Fruit fly (Drosophila melanogaster) whole organism, embryonic: ENCODE results near the gene Prp18.

ENCODE experiments used
- ATbp ChIP-seq: fragments of 200-800 bp; sonication (Bioruptor generic); optimal IDR thresholded peaks from 2 replicates; lab custom pipeline; 2017; ENCODE audit warnings: missing biosample characterization, mild to moderate bottlenecking, missing genetic modification characterization, missing genetic modification reagents
- B-H2 ChIP-seq: fragments of 200-800 bp; sonication (Bioruptor generic); optimal IDR thresholded peaks from 2 replicates; lab custom pipeline; 2018; ENCODE audit warnings: missing biosample characterization, mild to moderate bottlenecking, missing genetic modification characterization
- BtbVII ChIP-seq: fragments of 200-800 bp; sonication (Bioruptor generic); optimal IDR thresholded peaks from 3 replicates; lab custom pipeline; 2017; ENCODE audit warnings: missing biosample characterization, mild to moderate bottlenecking, missing genetic modification characterization
- CG11093 ChIP-seq: fragments of 200-800 bp; sonication (Bioruptor generic); IDR thresholded peaks from 3 replicates; pipeline ENCODE4 v1.3.6; 2022; ENCODE audit warnings: missing biosample characterization, missing genetic modification characterization
- CG12104 ChIP-seq: fragments of 200-800 bp; sonication (Bioruptor generic); optimal IDR thresholded peaks from 3 replicates; lab custom pipeline; 2016; ENCODE audit warnings: missing biosample characterization, missing genetic modification characterization
- CG12155 ChIP-seq: fragments of 200-800 bp; sonication (Bioruptor generic); optimal IDR thresholded peaks from 3 replicates; lab custom pipeline; 2016; ENCODE audit warnings: missing biosample characterization, missing genetic modification characterization
- CG16779 ChIP-seq: fragments of 200-800 bp; sonication (Bioruptor generic); IDR thresholded peaks from 2 replicates; pipeline ENCODE4 v1.3.6; 2022; ENCODE audit warnings: missing biosample characterization, missing genetic modification characterization
- CG16813 ChIP-seq: fragments of 200-800 bp; sonication (Bioruptor generic); IDR thresholded peaks from 3 replicates; pipeline ENCODE4 v1.3.6; 2022; ENCODE audit warnings: missing biosample characterization, missing genetic modification characterization; ENCODE audit not compliant: partially characterized antibody
- CG17829 ChIP-seq: fragments of 200-800 bp; optimal IDR thresholded peaks from 2 replicates; lab custom pipeline; 2019; ENCODE audit warnings: missing biosample characterization, mild to moderate bottlenecking, missing genetic modification characterization, moderate library complexity
- CG18011 ChIP-seq: fragments of 200-800 bp; sonication (Bioruptor generic); optimal IDR thresholded peaks from 2 replicates; lab custom pipeline; 2017; ENCODE audit warnings: missing biosample characterization, missing genetic modification characterization, mild to moderate bottlenecking, moderate library complexity, missing genotype
- CG2116 ChIP-seq: fragments of 200-800 bp; sonication (Bioruptor generic); optimal IDR thresholded peaks from 3 replicates; lab custom pipeline; 2018; ENCODE audit warnings: missing biosample characterization, mild to moderate bottlenecking, missing genetic modification characterization
- CG2120 ChIP-seq: fragments of 200-800 bp; sonication (Bioruptor generic); optimal IDR thresholded peaks from 3 replicates; lab custom pipeline; 2016; ENCODE audit warnings: missing biosample characterization, missing genetic modification characterization
- CG2678 ChIP-seq: fragments of 200-800 bp; sonication (Bioruptor generic); optimal IDR thresholded peaks from 3 replicates; lab custom pipeline; 2019; ENCODE audit warnings: missing biosample characterization, mild to moderate bottlenecking, missing genetic modification characterization, moderate library complexity
- CG3726 ChIP-seq: fragments of 200-800 bp; sonication (Bioruptor generic); IDR thresholded peaks from 3 replicates; pipeline ENCODE4, ENCODE4 v1.3.6; 2022; ENCODE audit warnings: missing biosample characterization, missing genetic modification characterization
- CG4328 ChIP-seq: fragments of 200-800 bp; sonication (Bioruptor generic); optimal IDR thresholded peaks from 3 replicates; lab custom pipeline; 2017; ENCODE audit warnings: missing biosample characterization, missing genetic modification reagents, missing genetic modification characterization
- CG4820 ChIP-seq: fragments of 200-800 bp; sonication (Bioruptor generic); optimal IDR thresholded peaks from 3 replicates; lab custom pipeline; 2016; ENCODE audit warnings: missing biosample characterization, missing genetic modification characterization
- CG7556 ChIP-seq: fragments of 200-800 bp; sonication (Bioruptor generic); optimal IDR thresholded peaks from 2 replicates; lab custom pipeline; 2017; ENCODE audit warnings: missing biosample characterization, mild to moderate bottlenecking, missing genetic modification characterization
- CG9797 ChIP-seq: fragments of 200-800 bp; sonication (Bioruptor generic); optimal IDR thresholded peaks from 3 replicates; lab custom pipeline; 2018; ENCODE audit warnings: missing biosample characterization, mild to moderate bottlenecking, missing genetic modification characterization
- Dek ChIP-seq: fragments of 200-800 bp; sonication (Bioruptor generic); optimal IDR thresholded peaks from 3 replicates; lab custom pipeline; 2019; ENCODE audit warnings: missing biosample characterization, mild to moderate bottlenecking, missing genetic modification characterization, moderate library complexity
- Dfd ChIP-seq, 2 experiments: fragments of >200 bp; optimal IDR thresholded peaks; 2 replicates each; lab custom pipeline; 2017; ENCODE audit warnings: missing biosample characterization in 2 of 2, missing genetic modification characterization in 2 of 2
- Dp ChIP-seq: fragments of 200-800 bp; sonication (Bioruptor generic); optimal IDR thresholded peaks from 2 replicates; lab custom pipeline; 2018; ENCODE audit warnings: missing biosample characterization, mild to moderate bottlenecking, missing genetic modification characterization, moderate library complexity
- Hr51 ChIP-seq, 2 experiments: fragments of 200-800 bp; sonication (Bioruptor generic); optimal IDR thresholded peaks; 2 replicates in 1 of 2; 3 replicates in 1 of 2; lab custom pipeline; 2016 to 2018; ENCODE audit warnings: missing biosample characterization in 2 of 2, missing genetic modification characterization in 2 of 2, mild to moderate bottlenecking in 1 of 2, moderate library complexity in 1 of 2
- Med ChIP-seq: fragments of 200-800 bp; sonication (Bioruptor generic); peaks from one replicate; lab custom pipeline; 2016; ENCODE audit warnings: missing biosample characterization, missing genetic modification characterization, mild to moderate bottlenecking, inconsistent platforms, moderate library complexity
- Meics ChIP-seq: fragments of 200-800 bp; sonication (Bioruptor generic); optimal IDR thresholded peaks from 2 replicates; lab custom pipeline; 2017; ENCODE audit warnings: missing biosample characterization, mild to moderate bottlenecking, missing genetic modification characterization
- Mrtf ChIP-seq: fragments of 200-800 bp; sonication (Bioruptor generic); IDR thresholded peaks from 3 replicates; pipeline ENCODE4 v1.3.6; 2022; ENCODE audit warnings: missing biosample characterization, missing genetic modification characterization
- Neu2 ChIP-seq: fragments of 200-800 bp; sonication (Bioruptor generic); optimal IDR thresholded peaks from 3 replicates; lab custom pipeline; 2016; ENCODE audit warnings: missing biosample characterization, missing genetic modification characterization, borderline replicate concordance
- Scr ChIP-seq: fragments of 200-800 bp; sonication (Bioruptor generic); IDR thresholded peaks from 2 replicates; pipeline ENCODE4 v1.3.6; 2022; ENCODE audit warnings: missing biosample characterization, missing genetic modification characterization; ENCODE audit not compliant: partially characterized antibody
- Spps ChIP-seq: fragments of 200-800 bp; sonication (Bioruptor generic); optimal IDR thresholded peaks from 2 replicates; lab custom pipeline; 2018; ENCODE audit warnings: missing biosample characterization, mild to moderate bottlenecking, missing genetic modification characterization
- Usf ChIP-seq: fragments of 200-800 bp; sonication (Bioruptor generic); optimal IDR thresholded peaks from 2 replicates; lab custom pipeline; 2017; ENCODE audit warnings: missing genotype, missing biosample characterization, missing genetic modification characterization
- ac ChIP-seq: fragments of 200-800 bp; sonication (Bioruptor generic); optimal IDR thresholded peaks from 3 replicates; lab custom pipeline; 2017; ENCODE audit warnings: missing biosample characterization, mild to moderate bottlenecking, missing genetic modification characterization
- bigmax ChIP-seq: fragments of 200-800 bp; sonication (Bioruptor generic); optimal IDR thresholded peaks from 2 replicates; lab custom pipeline; 2018; ENCODE audit warnings: missing biosample characterization, mild to moderate bottlenecking, missing genetic modification characterization
- ci ChIP-seq: fragments of 200-800 bp; sonication (Bioruptor generic); IDR thresholded peaks from 3 replicates; pipeline ENCODE4 v1.3.6; 2022; ENCODE audit warnings: missing biosample characterization, missing genetic modification characterization
- crol ChIP-seq: fragments of 200-800 bp; sonication (Bioruptor generic); IDR thresholded peaks from 2 replicates; pipeline ENCODE4 v1.3.6; 2022; ENCODE audit warnings: missing biosample characterization, missing genetic modification characterization
- esg ChIP-seq: fragments of 200-800 bp; sonication (Bioruptor generic); conservative IDR thresholded peaks from 2 replicates; pipeline ENCODE4 v1.3.6; 2022; ENCODE audit warnings: missing biosample characterization, missing genetic modification characterization
- ewg ChIP-seq: fragments of 200-800 bp; sonication (Bioruptor generic); optimal IDR thresholded peaks from 3 replicates; lab custom pipeline; 2017; ENCODE audit warnings: mild to moderate bottlenecking, missing biosample characterization, missing genetic modification reagents, missing genetic modification characterization
- exex ChIP-seq: fragments of 200-800 bp; sonication (Bioruptor generic); optimal IDR thresholded peaks from 4 replicates; lab custom pipeline; 2018; ENCODE audit warnings: missing biosample characterization, mild to moderate bottlenecking, missing genetic modification characterization, moderate library complexity
- gfzf ChIP-seq: fragments of 200-800 bp; sonication (Bioruptor generic); optimal IDR thresholded peaks from 2 replicates; lab custom pipeline; 2016; ENCODE audit warnings: missing biosample characterization, mild to moderate bottlenecking, missing genetic modification characterization, moderate library complexity
- gsb-n ChIP-seq: fragments of 200-800 bp; sonication (Bioruptor generic); optimal IDR thresholded peaks from 3 replicates; lab custom pipeline; 2018; ENCODE audit warnings: missing biosample characterization, mild to moderate bottlenecking, missing genetic modification characterization
- hb ChIP-seq: fragments of 200-800 bp; sonication (Bioruptor generic); IDR thresholded peaks from 3 replicates; pipeline ENCODE4 v1.3.6; 2022; ENCODE audit warnings: missing biosample characterization, missing genetic modification characterization; ENCODE audit not compliant: partially characterized antibody
- inv ChIP-seq: fragments of 200-800 bp; sonication (Bioruptor generic); IDR thresholded peaks from 2 replicates; pipeline ENCODE4 v1.3.6; 2022; ENCODE audit warnings: missing biosample characterization, missing genetic modification characterization; ENCODE audit not compliant: partially characterized antibody
- lab ChIP-seq: fragments of 200-800 bp; sonication (Bioruptor generic); optimal IDR thresholded peaks from 3 replicates; lab custom pipeline; 2017; ENCODE audit warnings: missing biosample characterization, missing genetic modification characterization, mild to moderate bottlenecking, moderate library complexity, missing genetic modification reagents
- mam ChIP-seq: fragments of 200-800 bp; sonication (Bioruptor generic); optimal IDR thresholded peaks from 3 replicates; lab custom pipeline; 2016; ENCODE audit warnings: missing biosample characterization, missing genetic modification characterization
- pum ChIP-seq: fragments of 200-800 bp; sonication (Bioruptor generic); optimal IDR thresholded peaks from 2 replicates; lab custom pipeline; 2016; ENCODE audit warnings: missing biosample characterization, missing genetic modification characterization
- seq ChIP-seq: fragments of 200-800 bp; sonication (Bioruptor generic); IDR thresholded peaks from 2 replicates; pipeline ENCODE4 v1.3.6; 2022; ENCODE audit warnings: missing biosample characterization, missing genetic modification characterization
- sima ChIP-seq: fragments of 200-800 bp; sonication (Bioruptor generic); optimal IDR thresholded peaks from 2 replicates; lab custom pipeline; 2016; ENCODE audit warnings: missing biosample characterization, missing genetic modification characterization
- sna ChIP-seq: fragments of 200-800 bp; sonication (Bioruptor generic); IDR thresholded peaks from 2 replicates; pipeline ENCODE4 v1.3.6; 2022; ENCODE audit warnings: missing biosample characterization, missing genetic modification characterization; ENCODE audit not compliant: partially characterized antibody
- tio ChIP-seq: fragments of 200-800 bp; sonication (Bioruptor generic); optimal IDR thresholded peaks from 2 replicates; lab custom pipeline; 2017; ENCODE audit warnings: missing biosample characterization, missing genetic modification characterization, inconsistent platforms
- toy ChIP-seq: fragments of 200-800 bp; sonication (Bioruptor generic); IDR thresholded peaks from 2 replicates; pipeline ENCODE4 v1.3.6; 2022; ENCODE audit warnings: missing biosample characterization, missing genetic modification characterization
- usp ChIP-seq: fragments of >200 bp; optimal IDR thresholded peaks from 2 replicates; lab custom pipeline; 2017; ENCODE audit warnings: missing biosample characterization, missing genetic modification characterization

The Prp18 gene

DNA sequence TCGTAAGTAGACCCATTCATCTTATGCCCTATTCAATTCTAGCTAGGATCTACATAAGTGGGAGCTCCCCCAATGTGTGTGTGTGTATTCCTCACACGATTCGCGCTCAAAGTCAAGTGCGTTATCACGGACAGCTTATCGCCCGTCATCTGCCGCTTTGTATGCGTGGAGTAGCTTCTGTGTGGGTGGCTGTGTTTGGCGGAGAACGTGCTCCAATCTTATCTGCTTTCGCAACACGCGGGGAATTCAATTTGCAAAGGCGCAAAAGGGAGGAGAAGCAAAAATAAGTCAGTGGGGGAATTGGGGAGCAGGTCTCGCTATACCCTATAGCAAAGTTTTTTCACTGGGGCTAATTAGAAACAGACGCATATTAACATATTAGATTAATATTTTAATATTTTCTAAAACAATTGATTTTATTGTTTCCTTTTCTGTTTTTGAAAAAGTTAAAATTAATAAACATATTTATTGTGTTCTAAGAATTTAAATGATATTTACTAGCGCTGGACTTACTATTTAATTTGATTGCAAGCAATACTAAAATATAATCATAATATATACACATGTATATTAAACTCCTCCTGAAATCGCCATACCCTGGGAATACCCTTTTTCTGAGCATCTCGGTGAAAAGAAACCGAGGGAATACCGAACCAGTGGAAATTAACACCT lies 45.8 kb downstream of the Prp18 start (continued):
- TF ChIP-seq usp (GFP tag; lab: Kevin White, UChicago) (no peak), ci (GFP tag; lab: Robert Waterston, UW) (0 out of 3 replicates have a peak, but pooled peaks have one; percentile 11), CG4820 (GFP tag; lab: Kevin White, UChicago) (no peak), CG16813 (GFP tag; lab: Robert Waterston, UW) (no peak), CG16779 (GFP tag; lab: Robert Waterston, UW) (no peak), toy (no peak), bigmax (GFP tag; lab: Kevin White, UChicago) (no peak), inv (no peak), Dfd (GFP tag; optimal IDR thresholded peaks at IDR 0.05; lab: Kevin White, UChicago) (no peak), CG3726 (GFP tag; lab: Robert Waterston, UW) (no peak), CG12155 (GFP tag; lab: Kevin White, UChicago) (peak; percentile 54), gfzf (GFP tag; lab: Kevin White, UChicago) (no peak), Dp (GFP tag; lab: Kevin White, UChicago) (no peak), hb (GFP tag; lab: Robert Waterston, UW) (no peak), Meics (peak; percentile 76), pum (GFP tag; lab: Kevin White, UChicago) (no peak), ac (GFP tag; lab: Kevin White, UChicago) (no peak), CG4328 (GFP tag; lab: Kevin White, UChicago) (no peak), sna (GFP tag; lab: Robert Waterston, UW) (no peak), exex (peak; percentile 3), CG2116 (GFP tag; lab: Kevin White, UChicago) (no peak), crol (GFP tag; lab: Robert Waterston, UW) (no peak), CG17829 (tag; lab: Kevin White, UChicago) (no peak), CG11093 (no peak), Neu2 (GFP tag; lab: Kevin White, UChicago) (no peak), tio (GFP tag; lab: Kevin White, UChicago) (no peak), Med (GFP tag; lab: Kevin White, UChicago) (peak; percentile 41), esg (no peak), CG7556 (peak; percentile 68), Usf (peak; percentile 37), CG2678 (tag; lab: Kevin White, UChicago) (peak; percentile 78), sima (GFP tag; lab: Kevin White, UChicago) (no peak), mam (no peak), Dek (no peak), CG18011 (no peak), ewg (no peak), Mrtf (GFP tag; lab: Robert Waterston, UW) (no peak), CG9797 (GFP tag; lab: Kevin White, UChicago) (no peak), seq (GFP tag; lab: Robert Waterston, UW) (no peak), Scr (GFP tag; lab: Robert Waterston, UW) (no peak), CG12104 (GFP tag; lab: Kevin White, UChicago) (peak; percentile 18), Hr51 (GFP tag; optimal IDR thresholded peaks at IDR 0.05; lab: Kevin White, UChicago) (peak in 1 of 2 experiments; percentile 36), Spps (no peak), lab (GFP tag; lab: Kevin White, UChicago) (peak; percentile 73), gsb-n (tag; lab: Kevin White, UChicago) (no peak), CG2120 (GFP tag; lab: Kevin White, UChicago) (peak; percentile 76), ATbp (GFP tag; lab: Kevin White, UChicago) (no peak), B-H2 (GFP tag; lab: Kevin White, UChicago) (no peak), BtbVII (GFP tag; lab: Kevin White, UChicago) (peak; percentile 57)
